Worm (Caenorhabditis elegans): Measurements from ENCODE around the gene fbxa-144.

DNA sequence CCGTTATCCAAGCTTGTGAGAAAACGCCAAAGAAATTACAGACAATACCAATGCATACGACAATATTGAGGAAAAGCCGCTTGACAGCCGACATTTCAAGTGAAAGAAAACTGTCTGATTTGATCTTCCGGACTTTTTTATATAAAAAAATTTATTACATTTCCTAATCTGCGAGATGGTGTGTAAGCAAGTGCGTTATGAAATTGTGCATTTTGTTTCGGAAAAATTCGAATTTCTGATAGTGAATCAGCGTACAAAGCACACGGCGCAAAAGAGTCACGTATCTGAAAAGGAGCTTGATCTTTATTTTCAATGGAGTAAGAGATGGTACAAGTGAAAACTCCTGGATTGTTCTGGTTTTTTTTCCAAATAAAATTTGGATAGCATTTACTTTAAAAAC is 8.5 kb upstream of the fbxa-144 start, which contains the start of gene clc-32:
- TF ChIP-seq mdl-1 (tag; optimal IDR thresholded peaks at IDR 0.05) (no peak), unc-62 (GFP tag; optimal IDR thresholded peaks at IDR 0.05) (no peak), ama-1 (optimal IDR thresholded peaks at IDR 0.05) (no peak), lsy-12 (tag; optimal IDR thresholded peaks at IDR 0.05) (no peak), R02D3.7 (tag; optimal IDR thresholded peaks at IDR 0.05) (no peak), egl-27 (tag; optimal IDR thresholded peaks at IDR 0.05) (no peak), zag-1 (tag; optimal IDR thresholded peaks at IDR 0.05) (no peak), sea-2 (GFP tag; optimal IDR thresholded peaks at IDR 0.05) (no peak), jun-1 (tag; optimal IDR thresholded peaks at IDR 0.05) (no peak), nfya-1 (tag; optimal IDR thresholded peaks at IDR 0.05; ENCODE audit: insufficient read depth) (no peak)

All from whole organism, L3 larva.